Worm (Caenorhabditis elegans) whole organism, late embryonic: ENCODE data around the gene shc-2.
A peak's percentile ranks its signal among the peaks of the same experiment; 100 is the strongest.

ENCODE experiments used
- T23F11.4 ChIP-seq: fragments of 200-800 bp; sonication (Bioruptor generic); optimal IDR thresholded peaks from 2 replicates; lab custom pipeline; 2018; ENCODE audit warnings: mild to moderate bottlenecking, missing genetic modification characterization, missing compliant biosample characterization
- pqm-1 ChIP-seq: sonication (generic microtip); optimal IDR thresholded peaks from 2 replicates; lab custom pipeline; 2016; ENCODE audit warnings: missing genetic modification characterization, missing compliant biosample characterization
- zip-5 ChIP-seq: sonication (generic microtip); optimal IDR thresholded peaks from 2 replicates; lab custom pipeline; 2016; ENCODE audit warnings: missing genetic modification characterization, missing compliant biosample characterization

DNA sequence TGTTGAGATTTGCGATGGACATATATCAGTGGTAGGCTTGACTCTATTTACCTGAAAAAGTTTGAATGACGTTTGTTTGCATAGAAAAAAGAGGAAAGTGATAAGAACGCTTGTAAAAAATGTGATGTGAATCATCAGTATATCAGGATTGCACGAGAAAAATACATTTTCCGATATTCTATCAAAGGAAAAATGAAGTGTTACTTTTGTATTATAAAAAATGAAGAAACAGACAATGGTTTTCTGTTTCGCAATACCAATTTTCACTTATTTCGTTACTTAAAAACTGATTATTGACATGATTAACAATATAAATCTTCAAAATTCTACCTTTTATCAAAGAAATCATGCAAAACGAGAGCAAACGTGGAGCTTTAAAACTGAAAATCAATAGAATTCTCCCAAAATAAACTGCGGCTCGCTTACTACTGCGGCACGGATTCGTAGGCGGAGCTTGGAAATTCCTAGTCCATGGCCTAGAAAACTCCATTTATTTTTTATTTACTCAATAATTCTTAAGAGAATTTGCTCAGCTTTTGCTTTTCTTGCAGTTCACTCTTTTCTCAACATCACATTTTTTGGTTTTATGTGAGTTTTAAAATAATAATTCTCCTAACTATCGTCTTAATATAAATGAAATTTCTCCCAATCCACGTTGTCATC is 24.7 kb downstream of the shc-2 start, which contains the start of the genes eif-1 and vps-24:
- TF ChIP-seq zip-5 (tag; lab: Kevin White, UChicago): peak; percentile 32
- no peak for TF ChIP-seq T23F11.4 (GFP tag; lab: Kevin White, UChicago)
- no peak for TF ChIP-seq pqm-1 (tag; lab: Kevin White, UChicago)
